Fruit fly (Drosophila melanogaster) whole organism, embryonic: ENCODE data around the gene CG34179.

Experiments
- Atf-2 ChIP-seq: fragments of 200-800 bp; sonication (Bioruptor generic); optimal IDR thresholded peaks from 2 replicates; lab custom pipeline; 2016; ENCODE audit warnings: missing biosample characterization, missing genetic modification characterization
- CG10959 ChIP-seq: fragments of 200-800 bp; sonication (Bioruptor generic); IDR thresholded peaks from 2 replicates; pipeline ENCODE4 v1.3.6; 2022; ENCODE audit warnings: missing biosample characterization, missing genetic modification characterization
- CG10979 ChIP-seq: fragments of 200-800 bp; sonication (Bioruptor generic); optimal IDR thresholded peaks from 2 replicates; lab custom pipeline; 2018; ENCODE audit warnings: missing biosample characterization, mild to moderate bottlenecking, missing genetic modification characterization, moderate library complexity
- CG11456 ChIP-seq: fragments of 200-800 bp; sonication (Bioruptor generic); IDR thresholded peaks from 3 replicates; pipeline ENCODE4 v1.3.6; 2022; ENCODE audit warnings: missing biosample characterization, missing genetic modification characterization
- CG12659 ChIP-seq: fragments of 200-800 bp; sonication (Bioruptor generic); optimal IDR thresholded peaks from 3 replicates; lab custom pipeline; 2017; ENCODE audit warnings: mild to moderate bottlenecking, missing biosample characterization, missing genetic modification reagents, missing genetic modification characterization
- CG15011 ChIP-seq: fragments of 200-800 bp; sonication (Bioruptor generic); optimal IDR thresholded peaks from 3 replicates; lab custom pipeline; 2018; ENCODE audit warnings: missing biosample characterization, mild to moderate bottlenecking, missing genetic modification characterization
- CG15269 ChIP-seq: fragments of 200-800 bp; sonication (Bioruptor generic); optimal IDR thresholded peaks from 2 replicates; lab custom pipeline; 2018; ENCODE audit warnings: missing biosample characterization, mild to moderate bottlenecking, missing genetic modification characterization, moderate library complexity
- CG1647 ChIP-seq: fragments of 200-800 bp; sonication (Bioruptor generic); optimal IDR thresholded peaks from 3 replicates; lab custom pipeline; 2016; ENCODE audit warnings: missing biosample characterization, missing genetic modification characterization
- CG16815 ChIP-seq: fragments of 200-800 bp; sonication (Bioruptor generic); optimal IDR thresholded peaks from 3 replicates; lab custom pipeline; 2017; ENCODE audit warnings: missing biosample characterization, mild to moderate bottlenecking, missing genetic modification characterization
- CG17328 ChIP-seq: fragments of 200-800 bp; sonication (Bioruptor generic); IDR thresholded peaks from 2 replicates; pipeline ENCODE4 v1.3.6; 2022; ENCODE audit warnings: missing biosample characterization, missing genetic modification characterization
- CG18262 ChIP-seq: fragments of 200-800 bp; optimal IDR thresholded peaks from 3 replicates; lab custom pipeline; 2019; ENCODE audit warnings: missing biosample characterization, mild to moderate bottlenecking, missing genetic modification characterization, moderate library complexity
- CG18476 ChIP-seq: fragments of 200-800 bp; sonication (Bioruptor generic); optimal IDR thresholded peaks from 2 replicates; lab custom pipeline; 2016; ENCODE audit warnings: missing biosample characterization, mild to moderate bottlenecking, missing genetic modification characterization
- CG18599 ChIP-seq: fragments of 200-800 bp; sonication (Bioruptor generic); optimal IDR thresholded peaks from 3 replicates; lab custom pipeline; 2017; ENCODE audit warnings: missing biosample characterization, missing genetic modification characterization, mild to moderate bottlenecking, moderate library complexity, missing genetic modification reagents
- CG18764 ChIP-seq: fragments of 200-800 bp; sonication (Bioruptor generic); optimal IDR thresholded peaks from 3 replicates; lab custom pipeline; 2016; ENCODE audit warnings: missing biosample characterization, missing genetic modification characterization
- CG30020 ChIP-seq: fragments of 200-800 bp; optimal IDR thresholded peaks from 2 replicates; lab custom pipeline; 2019; ENCODE audit warnings: missing biosample characterization, mild to moderate bottlenecking, missing genetic modification characterization, moderate library complexity
- CG33213 ChIP-seq: fragments of 200-800 bp; sonication (Bioruptor generic); optimal IDR thresholded peaks from 3 replicates; lab custom pipeline; 2016; ENCODE audit warnings: missing biosample characterization, missing genetic modification characterization
- CG34422 ChIP-seq: fragments of 200-800 bp; sonication (Bioruptor generic); IDR thresholded peaks from 3 replicates; pipeline ENCODE4 v1.3.6; 2022; ENCODE audit warnings: missing biosample characterization, missing genetic modification characterization
- CG6254 ChIP-seq: fragments of 200-800 bp; sonication (Bioruptor generic); optimal IDR thresholded peaks from 3 replicates; lab custom pipeline; 2017; ENCODE audit warnings: mild to moderate bottlenecking, missing biosample characterization, missing genetic modification reagents, missing genetic modification characterization
- CG7271 ChIP-seq: fragments of 200-800 bp; sonication (Bioruptor generic); optimal IDR thresholded peaks from 2 replicates; lab custom pipeline; 2018; ENCODE audit warnings: missing biosample characterization, mild to moderate bottlenecking, missing genetic modification characterization, moderate library complexity
- CG7372 ChIP-seq: fragments of 200-800 bp; sonication (Bioruptor generic); IDR thresholded peaks from 2 replicates; pipeline ENCODE4 v1.3.6; 2022; ENCODE audit warnings: missing biosample characterization, missing genetic modification characterization
- CG8359 ChIP-seq: fragments of 200-800 bp; sonication (Bioruptor generic); optimal IDR thresholded peaks from 2 replicates; lab custom pipeline; 2017; ENCODE audit warnings: missing biosample characterization, mild to moderate bottlenecking, missing genetic modification characterization, borderline replicate concordance
- CG9817 ChIP-seq: fragments of 200-800 bp; sonication (Bioruptor generic); optimal IDR thresholded peaks from 2 replicates; lab custom pipeline; 2018; ENCODE audit warnings: missing biosample characterization, mild to moderate bottlenecking, missing genetic modification characterization, moderate library complexity
- CG9876 ChIP-seq: fragments of 200-800 bp; sonication (Bioruptor generic); optimal IDR thresholded peaks from 2 replicates; lab custom pipeline; 2016; ENCODE audit warnings: missing biosample characterization, missing genetic modification characterization
- D19A ChIP-seq: fragments of 200-800 bp; optimal IDR thresholded peaks from 3 replicates; lab custom pipeline; 2019; ENCODE audit warnings: missing biosample characterization, mild to moderate bottlenecking, missing genetic modification characterization, moderate library complexity
- Dek ChIP-seq: fragments of 200-800 bp; sonication (Bioruptor generic); optimal IDR thresholded peaks from 3 replicates; lab custom pipeline; 2019; ENCODE audit warnings: missing biosample characterization, mild to moderate bottlenecking, missing genetic modification characterization, moderate library complexity
- Dip2 ChIP-seq: fragments of 200-800 bp; sonication (Bioruptor generic); IDR thresholded peaks from 2 replicates; pipeline ENCODE4 v1.3.6; 2022; ENCODE audit warnings: missing biosample characterization, missing genetic modification characterization
- Dp ChIP-seq: fragments of 200-800 bp; sonication (Bioruptor generic); optimal IDR thresholded peaks from 2 replicates; lab custom pipeline; 2018; ENCODE audit warnings: missing biosample characterization, mild to moderate bottlenecking, missing genetic modification characterization, moderate library complexity
- Eip74EF ChIP-seq, 2 experiments: fragments of 200-800 bp in 1 of 2; fragments of >200 bp in 1 of 2; sonication (Bioruptor generic) in 1 of 2; optimal IDR thresholded peaks; 2 replicates each; lab custom pipeline; 2017 to 2019; ENCODE audit warnings: missing biosample characterization in 2 of 2, missing genetic modification characterization in 2 of 2, mild to moderate bottlenecking in 1 of 2, moderate library complexity in 1 of 2
- HLHmδ ChIP-seq: fragments of 200-800 bp; sonication (Bioruptor generic); optimal IDR thresholded peaks from 2 replicates; lab custom pipeline; 2018; ENCODE audit warnings: missing biosample characterization, mild to moderate bottlenecking, missing genetic modification characterization, moderate library complexity
- Lpt ChIP-seq: fragments of >200 bp; optimal IDR thresholded peaks from 2 replicates; lab custom pipeline; 2018; ENCODE audit warnings: missing biosample characterization, missing genetic modification characterization
- NFAT ChIP-seq: fragments of 200-800 bp; sonication (Bioruptor generic); IDR thresholded peaks from 2 replicates; pipeline ENCODE4 v1.3.6; 2022; ENCODE audit warnings: missing biosample characterization, missing genetic modification characterization
- Scr ChIP-seq: fragments of 200-800 bp; sonication (Bioruptor generic); IDR thresholded peaks from 2 replicates; pipeline ENCODE4 v1.3.6; 2022; ENCODE audit warnings: missing biosample characterization, missing genetic modification characterization; ENCODE audit not compliant: partially characterized antibody
- Stat92E ChIP-seq, 3 experiments: fragments of >200 bp in 2 of 3; fragments of 200-800 bp in 1 of 3; sonication (Bioruptor generic) in 1 of 3; optimal IDR thresholded peaks; 2 replicates each; lab custom pipeline; 2017 to 2019; ENCODE audit warnings: missing biosample characterization in 3 of 3, missing genetic modification characterization in 3 of 3, mild to moderate bottlenecking in 1 of 3, moderate library complexity in 1 of 3
- ase ChIP-seq: fragments of 200-800 bp; sonication (Bioruptor generic); IDR thresholded peaks from 3 replicates; pipeline ENCODE4 v1.3.6; 2022; ENCODE audit warnings: missing biosample characterization, missing genetic modification characterization
- chif ChIP-seq, 2 experiments: fragments of 200-800 bp; sonication (Bioruptor generic); optimal IDR thresholded peaks; 3 replicates each; lab custom pipeline; 2016; ENCODE audit warnings: missing biosample characterization in 2 of 2, missing genetic modification characterization in 2 of 2
- dimm ChIP-seq: fragments of 200-800 bp; sonication (Bioruptor generic); IDR thresholded peaks from 2 replicates; pipeline ENCODE4 v1.3.6; 2022; ENCODE audit warnings: missing biosample characterization, missing genetic modification characterization
- ftz-f1 ChIP-seq: fragments of 200-800 bp; sonication (Bioruptor generic); optimal IDR thresholded peaks from 2 replicates; lab custom pipeline; 2016; ENCODE audit warnings: missing biosample characterization, missing genetic modification characterization
- gcm ChIP-seq: fragments of 200-800 bp; sonication (Bioruptor generic); optimal IDR thresholded peaks from 2 replicates; lab custom pipeline; 2019; ENCODE audit warnings: missing biosample characterization, mild to moderate bottlenecking, missing genetic modification characterization, moderate library complexity
- ham ChIP-seq: fragments of 200-800 bp; sonication (Bioruptor generic); IDR thresholded peaks from 2 replicates; pipeline ENCODE4 v1.3.6; 2022; ENCODE audit warnings: missing biosample characterization, missing genetic modification characterization
- hkb ChIP-seq, 2 experiments: fragments of 200-800 bp in 1 of 2; fragments of >200 bp in 1 of 2; sonication (Bioruptor generic) in 1 of 2; IDR thresholded peaks in 1 of 2; optimal IDR thresholded peaks in 1 of 2; 2 replicates each; pipeline versions ENCODE4 v1.3.6 to Lab custom; 2017 to 2022; ENCODE audit warnings: missing biosample characterization in 1 of 2, missing genetic modification characterization in 1 of 2
- insv ChIP-seq, 2 experiments: fragments of 200-800 bp; sonication (Bioruptor generic); optimal IDR thresholded peaks; 3 replicates each; lab custom pipeline; 2016 to 2018; ENCODE audit warnings: missing biosample characterization in 2 of 2, missing genetic modification characterization in 2 of 2
- jing ChIP-seq: fragments of 200-800 bp; sonication (Bioruptor generic); optimal IDR thresholded peaks from 2 replicates; lab custom pipeline; 2018; ENCODE audit warnings: missing biosample characterization, mild to moderate bottlenecking, missing genetic modification characterization
- pros ChIP-seq: fragments of 200-800 bp; sonication (Bioruptor generic); optimal IDR thresholded peaks from 3 replicates; lab custom pipeline; 2019; ENCODE audit warnings: missing biosample characterization, mild to moderate bottlenecking, missing genetic modification characterization, moderate library complexity
- pum ChIP-seq: fragments of 200-800 bp; sonication (Bioruptor generic); optimal IDR thresholded peaks from 2 replicates; lab custom pipeline; 2016; ENCODE audit warnings: missing biosample characterization, missing genetic modification characterization
- schlank ChIP-seq: fragments of 200-800 bp; sonication (Bioruptor generic); optimal IDR thresholded peaks from 2 replicates; lab custom pipeline; 2018; ENCODE audit warnings: missing biosample characterization, mild to moderate bottlenecking, missing genetic modification characterization
- sob ChIP-seq: fragments of 200-800 bp; sonication (Bioruptor generic); IDR thresholded peaks from 2 replicates; pipeline ENCODE4 v1.3.6; 2022; ENCODE audit warnings: missing biosample characterization, missing genetic modification characterization
- zf30C ChIP-seq: fragments of 200-800 bp; sonication (Bioruptor generic); optimal IDR thresholded peaks from 3 replicates; lab custom pipeline; 2018; ENCODE audit warnings: missing biosample characterization, mild to moderate bottlenecking, missing genetic modification characterization

CG34179 gene

DNA sequence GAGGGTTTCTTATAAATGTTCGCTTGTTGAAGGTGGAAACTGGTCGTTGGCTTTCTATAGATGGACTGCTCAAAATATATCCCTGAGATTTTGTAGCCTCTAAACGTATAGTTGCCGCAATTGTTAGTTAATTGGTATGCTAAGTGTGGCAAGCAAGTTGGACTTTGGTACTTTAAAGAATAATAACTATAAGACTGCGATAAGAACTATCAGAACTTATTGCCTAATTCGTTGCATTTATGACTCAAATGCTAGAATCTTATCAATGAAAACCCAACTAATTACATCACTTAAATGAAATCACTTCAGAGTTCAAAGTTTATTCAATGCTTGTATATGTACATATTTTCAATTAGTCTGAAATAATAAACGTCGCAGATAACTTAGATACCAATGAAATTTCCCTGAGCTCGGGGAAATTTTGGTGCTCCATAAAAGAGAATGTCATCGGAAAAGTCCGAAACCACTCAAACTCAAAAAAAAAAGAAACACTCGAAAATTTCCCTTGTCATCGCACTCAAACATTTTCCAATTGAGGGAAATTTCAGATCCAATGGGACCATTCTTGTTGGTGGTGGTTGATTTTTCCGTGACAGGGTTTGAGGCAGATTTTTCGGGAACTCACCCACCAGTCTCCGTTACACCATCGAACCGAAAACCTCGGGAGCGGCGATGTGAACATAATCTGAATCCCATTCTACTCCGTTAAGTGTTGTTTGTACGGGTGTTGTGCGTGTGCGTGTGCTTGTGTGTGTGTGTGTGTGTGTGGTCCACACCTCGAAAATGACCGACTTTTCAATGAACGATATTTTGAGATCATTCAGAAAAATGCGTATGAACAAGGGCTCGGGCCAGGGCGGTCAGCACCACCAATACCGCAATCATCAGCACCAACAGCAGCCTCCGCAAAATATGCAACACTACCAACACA, 42.5 kb upstream of the CG34179 start, which contains the start of gene CG45075 (continued):
- TF ChIP-seq CG30020 (tag; lab: Kevin White, UChicago) (no peak), Atf-2 (GFP tag; lab: Kevin White, UChicago) (no peak), ftz-f1 (no peak), CG9817 (no peak), CG7372 (no peak), CG7271 (tag; lab: Kevin White, UChicago) (no peak), CG1647 (GFP tag; lab: Kevin White, UChicago) (no peak), HLHmδ (GFP tag; lab: Kevin White, UChicago) (peak; percentile 74), pum (GFP tag; lab: Kevin White, UChicago) (no peak), CG6254 (GFP tag; lab: Kevin White, UChicago) (no peak), ham (no peak), gcm (GFP tag; lab: Kevin White, UChicago) (peak; percentile 60), hkb (optimal IDR thresholded peaks at IDR 0.05; lab: Kevin White, UChicago) (no peak), hkb (GFP tag; IDR thresholded peaks at IDR 0.05; lab: Robert Waterston, UW) (no peak), Eip74EF (GFP tag; optimal IDR thresholded peaks at IDR 0.05; lab: Kevin White, UChicago) (no peak), NFAT (GFP tag; lab: Robert Waterston, UW) (no peak), D19A (tag; lab: Kevin White, UChicago) (no peak), CG18599 (GFP tag; lab: Kevin White, UChicago) (no peak), CG18764 (GFP tag; lab: Kevin White, UChicago) (no peak), CG15269 (no peak), ase (no peak), Dip2 (GFP tag; lab: Robert Waterston, UW) (no peak), Scr (GFP tag; lab: Robert Waterston, UW) (peak; percentile 27; the same call in 1 of the 2 replicates), CG18262 (no peak), dimm (GFP tag; lab: Robert Waterston, UW) (no peak), insv (GFP tag; optimal IDR thresholded peaks at IDR 0.05; lab: Kevin White, UChicago) (peak in 1 of 2 experiments; percentile 93), CG34422 (GFP tag; lab: Robert Waterston, UW) (0 out of 3 replicates have a peak, but pooled peaks have one; percentile 37), Stat92E (GFP tag; optimal IDR thresholded peaks at IDR 0.05; lab: Kevin White, UChicago) (peak in 1 of 3 experiments; percentile 27), Dek (no peak), CG11456 (no peak), CG12659 (no peak), CG9876 (GFP tag; lab: Kevin White, UChicago) (no peak), CG8359 (GFP tag; lab: Kevin White, UChicago) (no peak), zf30C (no peak), schlank (tag; lab: Kevin White, UChicago) (no peak), pros (GFP tag; lab: Kevin White, UChicago) (peak; percentile 41), chif (GFP tag; optimal IDR thresholded peaks at IDR 0.05; lab: Kevin White, UChicago) (no peak), Lpt (no peak), CG10959 (GFP tag; lab: Robert Waterston, UW) (no peak), sob (GFP tag; lab: Robert Waterston, UW) (no peak), CG17328 (GFP tag; lab: Robert Waterston, UW) (no peak), Dp (GFP tag; lab: Kevin White, UChicago) (no peak), CG16815 (GFP tag; lab: Kevin White, UChicago) (no peak), CG15011 (GFP tag; lab: Kevin White, UChicago) (no peak), CG18476 (GFP tag; lab: Kevin White, UChicago) (no peak), CG10979 (tag; lab: Kevin White, UChicago) (peak; percentile 26), jing (GFP tag; lab: Kevin White, UChicago) (no peak), CG33213 (GFP tag; lab: Kevin White, UChicago) (no peak)
